Fruit fly (Drosophila melanogaster) whole organism, embryonic: ENCODE results near the gene alpha-Est3.
A peak's percentile ranks its signal among the peaks of the same experiment; 100 is the strongest.

Source experiments
- Aef1 ChIP-seq: fragments of 200-800 bp; sonication (Bioruptor generic); IDR thresholded peaks from 3 replicates; pipeline ENCODE4 v1.3.6; 2022; ENCODE audit warnings: missing biosample characterization, missing genetic modification characterization
- Bteb2 ChIP-seq: fragments of 200-800 bp; sonication (Bioruptor generic); optimal IDR thresholded peaks from 2 replicates; lab custom pipeline; 2016; ENCODE audit warnings: missing biosample characterization, missing genetic modification characterization
- CG10543 ChIP-seq: fragments of 200-800 bp; sonication (Bioruptor generic); optimal IDR thresholded peaks from 3 replicates; lab custom pipeline; 2017; ENCODE audit warnings: missing biosample characterization, mild to moderate bottlenecking, missing genetic modification characterization, moderate library complexity
- CG1233 ChIP-seq: fragments of 200-800 bp; sonication (Bioruptor generic); optimal IDR thresholded peaks from 4 replicates; lab custom pipeline; 2018; ENCODE audit warnings: missing biosample characterization, mild to moderate bottlenecking, missing genetic modification characterization
- CG15601 ChIP-seq: fragments of 200-800 bp; sonication (Bioruptor generic); optimal IDR thresholded peaks from 3 replicates; lab custom pipeline; 2019; ENCODE audit warnings: missing biosample characterization, mild to moderate bottlenecking, missing genetic modification characterization, moderate library complexity
- CG16813 ChIP-seq: fragments of 200-800 bp; sonication (Bioruptor generic); IDR thresholded peaks from 3 replicates; pipeline ENCODE4 v1.3.6; 2022; ENCODE audit warnings: missing biosample characterization, missing genetic modification characterization; ENCODE audit not compliant: partially characterized antibody
- CG1792 ChIP-seq: fragments of 200-800 bp; sonication (Bioruptor generic); optimal IDR thresholded peaks from 2 replicates; lab custom pipeline; 2016; ENCODE audit warnings: missing biosample characterization, missing genetic modification characterization
- CG2129 ChIP-seq: fragments of 200-800 bp; sonication (Bioruptor generic); IDR thresholded peaks from 2 replicates; pipeline ENCODE4 v1.3.6; 2022; ENCODE audit warnings: missing biosample characterization, missing genetic modification characterization; ENCODE audit not compliant: partially characterized antibody
- CG30020 ChIP-seq: fragments of 200-800 bp; optimal IDR thresholded peaks from 2 replicates; lab custom pipeline; 2019; ENCODE audit warnings: missing biosample characterization, mild to moderate bottlenecking, missing genetic modification characterization, moderate library complexity
- CG32532 ChIP-seq: fragments of 200-800 bp; sonication (Bioruptor generic); IDR thresholded peaks from 2 replicates; pipeline ENCODE4 v1.3.6; 2022; ENCODE audit warnings: missing biosample characterization, missing genetic modification characterization
- CG34224 ChIP-seq: fragments of 200-800 bp; sonication (Bioruptor generic); IDR thresholded peaks from 3 replicates; pipeline ENCODE4 v1.3.6; 2022; ENCODE audit warnings: missing biosample characterization, missing genetic modification characterization; ENCODE audit not compliant: partially characterized antibody
- CG3838 ChIP-seq: fragments of 200-800 bp; sonication (Bioruptor generic); optimal IDR thresholded peaks from 3 replicates; lab custom pipeline; 2016; ENCODE audit warnings: missing biosample characterization, missing genetic modification characterization
- CG4730 ChIP-seq: fragments of 200-800 bp; sonication (Bioruptor generic); IDR thresholded peaks from 2 replicates; pipeline ENCODE4 v1.3.6; 2022; ENCODE audit warnings: missing biosample characterization, missing genetic modification characterization
- CG5245 ChIP-seq: fragments of 200-800 bp; sonication (Bioruptor generic); optimal IDR thresholded peaks from 3 replicates; lab custom pipeline; 2016; ENCODE audit warnings: missing biosample characterization, missing genetic modification characterization
- CG6175 ChIP-seq: fragments of 200-800 bp; sonication (Bioruptor generic); IDR thresholded peaks from 3 replicates; pipeline ENCODE4 v1.3.6; 2022; ENCODE audit warnings: missing biosample characterization, missing genetic modification characterization
- CG6854 ChIP-seq: fragments of 200-800 bp; sonication (Bioruptor generic); optimal IDR thresholded peaks from 3 replicates; lab custom pipeline; 2017; ENCODE audit warnings: missing biosample characterization, mild to moderate bottlenecking, missing genetic modification characterization
- CG7372 ChIP-seq: fragments of 200-800 bp; sonication (Bioruptor generic); IDR thresholded peaks from 2 replicates; pipeline ENCODE4 v1.3.6; 2022; ENCODE audit warnings: missing biosample characterization, missing genetic modification characterization
- CG9215 ChIP-seq: fragments of 200-800 bp; sonication (Bioruptor generic); IDR thresholded peaks from 2 replicates; pipeline ENCODE4 v1.3.6; 2022; ENCODE audit warnings: missing biosample characterization, missing genetic modification characterization
- CG9876 ChIP-seq: fragments of 200-800 bp; sonication (Bioruptor generic); optimal IDR thresholded peaks from 2 replicates; lab custom pipeline; 2016; ENCODE audit warnings: missing biosample characterization, missing genetic modification characterization
- CoRest ChIP-seq: fragments of 200-800 bp; sonication (Bioruptor generic); optimal IDR thresholded peaks from 3 replicates; lab custom pipeline; 2018; ENCODE audit warnings: missing biosample characterization, mild to moderate bottlenecking, missing genetic modification characterization, moderate library complexity
- Dbx ChIP-seq: fragments of 200-800 bp; sonication (Bioruptor generic); IDR thresholded peaks from 3 replicates; pipeline ENCODE4 v1.3.6; 2022; ENCODE audit warnings: missing biosample characterization, missing genetic modification characterization
- Dfd ChIP-seq, 2 experiments: fragments of >200 bp; optimal IDR thresholded peaks; 2 replicates each; lab custom pipeline; 2017; ENCODE audit warnings: missing biosample characterization in 2 of 2, missing genetic modification characterization in 2 of 2
- Doc2 ChIP-seq: fragments of 200-800 bp; sonication (Bioruptor generic); IDR thresholded peaks from 2 replicates; pipeline ENCODE4 v1.3.6; 2022; ENCODE audit warnings: missing biosample characterization, missing genetic modification characterization
- Doc3 ChIP-seq: fragments of 200-800 bp; sonication (Bioruptor generic); IDR thresholded peaks from 3 replicates; pipeline ENCODE4 v1.3.6; 2022; ENCODE audit warnings: missing biosample characterization, missing genetic modification characterization; ENCODE audit not compliant: partially characterized antibody
- Hr3 ChIP-seq: fragments of 200-800 bp; sonication (Bioruptor generic); optimal IDR thresholded peaks from 3 replicates; lab custom pipeline; 2016; ENCODE audit warnings: missing biosample characterization, missing genetic modification characterization
- Hr78 ChIP-seq, 2 experiments: fragments of 200-800 bp in 1 of 2; fragments of >200 bp in 1 of 2; sonication (Bioruptor generic) in 1 of 2; optimal IDR thresholded peaks; 2 replicates each; lab custom pipeline; 2017 to 2019; ENCODE audit warnings: missing biosample characterization in 2 of 2, missing genetic modification characterization in 2 of 2, mild to moderate bottlenecking in 1 of 2, moderate library complexity in 1 of 2
- Mes4 ChIP-seq: fragments of 200-800 bp; sonication (Bioruptor generic); optimal IDR thresholded peaks from 2 replicates; lab custom pipeline; 2016; ENCODE audit warnings: missing biosample characterization, missing genetic modification characterization
- Mrtf ChIP-seq: fragments of 200-800 bp; sonication (Bioruptor generic); IDR thresholded peaks from 3 replicates; pipeline ENCODE4 v1.3.6; 2022; ENCODE audit warnings: missing biosample characterization, missing genetic modification characterization
- NC2β ChIP-seq: fragments of 200-800 bp; sonication (Bioruptor generic); optimal IDR thresholded peaks from 2 replicates; lab custom pipeline; 2016; ENCODE audit warnings: missing biosample characterization, missing genetic modification characterization
- Sox102F ChIP-seq: fragments of 200-800 bp; sonication (Bioruptor generic); optimal IDR thresholded peaks from 2 replicates; lab custom pipeline; 2018; ENCODE audit warnings: missing biosample characterization, mild to moderate bottlenecking, missing genetic modification characterization, moderate library complexity
- Spps ChIP-seq: fragments of 200-800 bp; sonication (Bioruptor generic); optimal IDR thresholded peaks from 2 replicates; lab custom pipeline; 2018; ENCODE audit warnings: missing biosample characterization, mild to moderate bottlenecking, missing genetic modification characterization
- Stat92E ChIP-seq, 3 experiments: fragments of >200 bp in 2 of 3; fragments of 200-800 bp in 1 of 3; sonication (Bioruptor generic) in 1 of 3; optimal IDR thresholded peaks; 2 replicates each; lab custom pipeline; 2017 to 2019; ENCODE audit warnings: missing biosample characterization in 3 of 3, missing genetic modification characterization in 3 of 3, mild to moderate bottlenecking in 1 of 3, moderate library complexity in 1 of 3
- Xrp1 ChIP-seq: fragments of 200-800 bp; sonication (Bioruptor generic); IDR thresholded peaks from 2 replicates; pipeline ENCODE4 v1.3.6; 2022; ENCODE audit warnings: missing biosample characterization, missing genetic modification characterization
- aop ChIP-seq: fragments of 200-800 bp; sonication (Bioruptor generic); IDR thresholded peaks from 2 replicates; pipeline ENCODE4 v1.3.6; 2022; ENCODE audit warnings: missing biosample characterization, missing genetic modification characterization
- bigmax ChIP-seq: fragments of 200-800 bp; sonication (Bioruptor generic); optimal IDR thresholded peaks from 2 replicates; lab custom pipeline; 2018; ENCODE audit warnings: missing biosample characterization, mild to moderate bottlenecking, missing genetic modification characterization
- bsh ChIP-seq, 2 experiments: fragments of 200-800 bp; sonication (Bioruptor generic); optimal IDR thresholded peaks; 2 replicates each; lab custom pipeline; 2017 to 2018; ENCODE audit warnings: mild to moderate bottlenecking in 2 of 2, missing biosample characterization in 2 of 2, missing genetic modification characterization in 2 of 2, moderate library complexity in 1 of 2
- cg ChIP-seq: fragments of 200-800 bp; sonication (Bioruptor generic); optimal IDR thresholded peaks from 3 replicates; lab custom pipeline; 2019; ENCODE audit warnings: missing biosample characterization, mild to moderate bottlenecking, missing genetic modification characterization, moderate library complexity
- crp ChIP-seq, 2 experiments: fragments of 200-800 bp; sonication (Bioruptor generic); optimal IDR thresholded peaks; 2 replicates in 1 of 2; 3 replicates in 1 of 2; lab custom pipeline; 2017; ENCODE audit warnings: missing biosample characterization in 2 of 2, missing genetic modification characterization in 2 of 2, mild to moderate bottlenecking in 1 of 2, moderate library complexity in 1 of 2
- dm ChIP-seq: fragments of 200-800 bp; sonication (Bioruptor generic); optimal IDR thresholded peaks from 3 replicates; lab custom pipeline; 2016; ENCODE audit warnings: missing biosample characterization, missing genetic modification characterization
- dmrt11E ChIP-seq: fragments of 200-800 bp; sonication (Bioruptor generic); optimal IDR thresholded peaks from 3 replicates; lab custom pipeline; 2018; ENCODE audit warnings: missing biosample characterization, mild to moderate bottlenecking, missing genetic modification characterization, moderate library complexity
- fru ChIP-seq: fragments of >200 bp; optimal IDR thresholded peaks from 2 replicates; lab custom pipeline; 2017
- gsb ChIP-seq: fragments of 200-800 bp; sonication (Bioruptor generic); IDR thresholded peaks from 2 replicates; pipeline ENCODE4 v1.3.6; 2022; ENCODE audit warnings: missing biosample characterization, missing genetic modification characterization
- h ChIP-seq: fragments of >200 bp; optimal IDR thresholded peaks from 2 replicates; lab custom pipeline; 2017
- hkb ChIP-seq, 2 experiments: fragments of 200-800 bp in 1 of 2; fragments of >200 bp in 1 of 2; sonication (Bioruptor generic) in 1 of 2; IDR thresholded peaks in 1 of 2; optimal IDR thresholded peaks in 1 of 2; 2 replicates each; pipeline versions ENCODE4 v1.3.6 to Lab custom; 2017 to 2022; ENCODE audit warnings: missing biosample characterization in 1 of 2, missing genetic modification characterization in 1 of 2
- nerfin-2 ChIP-seq: fragments of 200-800 bp; sonication (Bioruptor generic); IDR thresholded peaks from 2 replicates; pipeline ENCODE4 v1.3.6; 2022; ENCODE audit warnings: missing biosample characterization, missing genetic modification characterization; ENCODE audit not compliant: partially characterized antibody
- otp ChIP-seq: fragments of 200-800 bp; sonication (Bioruptor generic); IDR thresholded peaks from 3 replicates; pipeline ENCODE4, ENCODE4 v1.3.6; 2022; ENCODE audit warnings: missing biosample characterization, missing genetic modification characterization
- rib ChIP-seq: fragments of 200-800 bp; sonication (Bioruptor generic); IDR thresholded peaks from 2 replicates; pipeline ENCODE4 v1.3.6; 2022; ENCODE audit warnings: missing biosample characterization, missing genetic modification characterization
- ssp ChIP-seq: fragments of 200-800 bp; sonication (Bioruptor generic); IDR thresholded peaks from 2 replicates; pipeline ENCODE4 v1.3.6; 2022; ENCODE audit warnings: missing biosample characterization, missing genetic modification characterization
- stwl ChIP-seq: fragments of 200-800 bp; sonication (Bioruptor generic); optimal IDR thresholded peaks from 3 replicates; lab custom pipeline; 2018; ENCODE audit warnings: missing biosample characterization, mild to moderate bottlenecking, missing genetic modification characterization, moderate library complexity
- tin ChIP-seq: fragments of 200-800 bp; sonication (Bioruptor generic); optimal IDR thresholded peaks from 3 replicates; lab custom pipeline; 2016; ENCODE audit warnings: missing biosample characterization, missing genetic modification characterization
- ttk ChIP-seq: fragments of 200-800 bp; sonication (Bioruptor generic); IDR thresholded peaks from 2 replicates; pipeline ENCODE4 v2.1.2; 2022; ENCODE audit warnings: missing biosample characterization, missing genetic modification characterization

alpha-Est3 gene

DNA sequence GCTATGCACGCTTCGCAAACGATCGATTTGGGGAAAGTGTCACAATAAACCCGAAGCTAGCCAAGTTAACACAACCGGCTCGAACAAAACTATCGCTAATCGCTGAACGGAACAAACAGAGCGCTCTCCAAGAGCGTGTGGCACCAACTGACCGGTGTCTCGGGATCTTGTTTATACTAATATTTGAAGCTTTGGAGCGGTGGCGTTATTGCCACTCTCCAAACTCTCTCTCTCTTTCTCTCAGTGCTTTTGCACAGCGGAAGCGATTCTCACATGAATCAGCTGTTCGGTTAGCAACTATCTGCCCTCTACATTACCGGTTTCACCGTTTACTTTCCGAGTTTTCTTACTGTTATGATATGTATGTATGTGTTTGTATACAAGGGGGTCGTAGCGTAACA is 50.0 kb downstream of the alpha-Est3 start:
- no peak for TF ChIP-seq tin (GFP tag; lab: Kevin White, UChicago)
- no peak for TF ChIP-seq CoRest (tag; lab: Kevin White, UChicago)
- TF ChIP-seq Aef1 (GFP tag; lab: Robert Waterston, UW) = no peak
- peak; percentile 51 for TF ChIP-seq CG34224 (GFP tag; lab: Robert Waterston, UW)
- TF ChIP-seq NC2β (GFP tag; lab: Kevin White, UChicago) = no peak
- TF ChIP-seq CG1792 = no peak
- TF ChIP-seq Mes4 (GFP tag; lab: Kevin White, UChicago) = no peak
- TF ChIP-seq Hr78 (GFP tag; optimal IDR thresholded peaks at IDR 0.05; lab: Kevin White, UChicago) = peak in 1 of 2 experiments; percentile 27
- peak in 1 of 2 experiments; percentile 72 for TF ChIP-seq crp (GFP tag; optimal IDR thresholded peaks at IDR 0.05; lab: Kevin White, UChicago)
- TF ChIP-seq Mrtf = no peak
- TF ChIP-seq ssp (GFP tag; lab: Robert Waterston, UW) = no peak
- no peak for TF ChIP-seq hkb (optimal IDR thresholded peaks at IDR 0.05; lab: Kevin White, UChicago)
- no peak for TF ChIP-seq hkb (GFP tag; IDR thresholded peaks at IDR 0.05; lab: Robert Waterston, UW)
- TF ChIP-seq otp (GFP tag; lab: Robert Waterston, UW) = no peak
- TF ChIP-seq dmrt11E (tag; lab: Kevin White, UChicago) = no peak
- no peak for TF ChIP-seq CG6854 (GFP tag; lab: Kevin White, UChicago)
- no peak for TF ChIP-seq CG15601 (tag; lab: Kevin White, UChicago)
- TF ChIP-seq CG30020 (tag; lab: Kevin White, UChicago) = no peak
- 0 out of 3 replicates have a peak, but pooled peaks have one; percentile 60 for TF ChIP-seq CG6175 (GFP tag; lab: Robert Waterston, UW)
- no peak for TF ChIP-seq CG1233
- TF ChIP-seq CG32532 (GFP tag; lab: Robert Waterston, UW) = peak; percentile 67; the same call in 1 of the 2 replicates
- no peak for TF ChIP-seq bigmax
- TF ChIP-seq cg = peak; percentile 41
- TF ChIP-seq Sox102F = no peak
- no peak for TF ChIP-seq gsb (GFP tag; lab: Robert Waterston, UW)
- TF ChIP-seq nerfin-2 (GFP tag; lab: Robert Waterston, UW) = no peak
- TF ChIP-seq CG5245 (GFP tag; lab: Kevin White, UChicago) = no peak
- TF ChIP-seq Doc2 (GFP tag; lab: Robert Waterston, UW) = no peak
- no peak for TF ChIP-seq bsh (GFP tag; optimal IDR thresholded peaks at IDR 0.05; lab: Kevin White, UChicago)
- no peak for TF ChIP-seq Xrp1 (GFP tag; lab: Robert Waterston, UW)
- TF ChIP-seq dm (GFP tag; lab: Kevin White, UChicago) = no peak
- TF ChIP-seq CG2129 (GFP tag; lab: Robert Waterston, UW) = no peak
- TF ChIP-seq CG9876 (GFP tag; lab: Kevin White, UChicago) = no peak
- peak; percentile 52; the same call in 2 of the 3 replicates for TF ChIP-seq Dbx
- TF ChIP-seq CG9215 = no peak
- peak; percentile 28 for TF ChIP-seq CG10543 (GFP tag; lab: Kevin White, UChicago)
- no peak for TF ChIP-seq Bteb2
- no peak for TF ChIP-seq h
- TF ChIP-seq rib = 0 out of 2 replicates have a peak, but pooled peaks have one; percentile 59
- no peak for TF ChIP-seq CG16813 (GFP tag; lab: Robert Waterston, UW)
- no peak for TF ChIP-seq Spps (tag; lab: Kevin White, UChicago)
- 0 out of 3 replicates have a peak, but pooled peaks have one; percentile 22 for TF ChIP-seq Doc3 (GFP tag; lab: Robert Waterston, UW)
- no peak for TF ChIP-seq stwl (tag; lab: Kevin White, UChicago)
- no peak for TF ChIP-seq ttk
- TF ChIP-seq CG3838 = no peak
- TF ChIP-seq fru (lab: Kevin White, UChicago) = no peak
- TF ChIP-seq Hr3 (GFP tag; lab: Kevin White, UChicago) = no peak
- peak; percentile 25; the same call in 1 of the 2 replicates for TF ChIP-seq aop (GFP tag; lab: Robert Waterston, UW)
- no peak for TF ChIP-seq CG4730 (GFP tag; lab: Robert Waterston, UW)
- no peak for TF ChIP-seq Stat92E (GFP tag; optimal IDR thresholded peaks at IDR 0.05; lab: Kevin White, UChicago)
- no peak for TF ChIP-seq Dfd (GFP tag; optimal IDR thresholded peaks at IDR 0.05; lab: Kevin White, UChicago)
- no peak for TF ChIP-seq CG7372 (GFP tag; lab: Robert Waterston, UW)
